Fruit fly (Drosophila melanogaster) S2 (cell line): ENCODE data around the gene tctn.

Experiments
- CG8478 ChIP-seq: fragments of >200 bp; optimal IDR thresholded peaks from 2 replicates; lab custom pipeline; 2018
- CTCF ChIP-seq, 2 experiments: fragments of >200 bp; optimal IDR thresholded peaks; 2 replicates each; lab custom pipeline; 2018

- TF ChIP-seq CG8478 (lab: Kevin White, UChicago) (no peak), CTCF (optimal IDR thresholded peaks at IDR 0.05; lab: Kevin White, UChicago) (peak in 1 of 2 experiments; percentile 4)
Measured at dm6 chr2L:6178740-6179633, 48.5 kb upstream of the tctn start, which contains the start of gene smal.
